Fruit fly (Drosophila melanogaster) whole organism, wandering third instar larva: ENCODE measurements around the gene CG13010.

Experiments used
- Abd-B ChIP-seq: fragments of >200 bp; optimal IDR thresholded peaks from 2 replicates; lab custom pipeline; 2017; ENCODE audit warnings: missing biosample characterization, missing genetic modification characterization
- Hr83 ChIP-seq: fragments of 200-300 bp; sonication (Bioruptor generic); optimal IDR thresholded peaks from 2 replicates; lab custom pipeline; 2016; ENCODE audit warnings: missing biosample characterization, mild to moderate bottlenecking, missing genetic modification characterization, moderate library complexity; ENCODE audit not compliant: poor library complexity, severe bottlenecking
- Myc ChIP-seq: fragments of >200 bp; optimal IDR thresholded peaks from 2 replicates; lab custom pipeline; 2017
- ey ChIP-seq: fragments of 200-800 bp; sonication (Bioruptor generic); optimal IDR thresholded peaks from 2 replicates; lab custom pipeline; 2016; ENCODE audit warnings: missing biosample characterization, missing genetic modification characterization
- h ChIP-seq: fragments of 200-800 bp; sonication (Bioruptor generic); optimal IDR thresholded peaks from 3 replicates; lab custom pipeline; 2016; ENCODE audit warnings: missing biosample characterization, mild to moderate bottlenecking, missing genetic modification characterization
- pan ChIP-seq: fragments of >200 bp; optimal IDR thresholded peaks from 2 replicates; lab custom pipeline; 2017
- rgr ChIP-seq: fragments of 200-800 bp; sonication (Bioruptor generic); optimal IDR thresholded peaks from 3 replicates; lab custom pipeline; 2016; ENCODE audit warnings: missing biosample characterization, mild to moderate bottlenecking, missing genetic modification characterization

- TF ChIP-seq ey (GFP tag; lab: Kevin White, UChicago) (no peak), Myc (lab: Kevin White, UChicago) (no peak), Hr83 (no peak), h (GFP tag; lab: Kevin White, UChicago) (no peak), rgr (GFP tag; lab: Kevin White, UChicago) (peak; percentile 15), Abd-B (GFP tag; lab: Kevin White, UChicago) (no peak), pan (no peak)
Measured at dm6 chrX:16655724-16656235, 23.0 kb downstream of the CG13010 start.
